Worm (Caenorhabditis elegans) whole organism, L1 larva: ENCODE measurements around the gene ptr-18.

ENCODE experiments used
- C16A3.4 ChIP-seq: fragments of 150-350 bp; optimal IDR thresholded peaks from 2 replicates; lab custom pipeline; 2014; ENCODE audit warnings: missing biosample characterization, missing genetic modification characterization
- F16B12.6 ChIP-seq: fragments of 150-350 bp; optimal IDR thresholded peaks from 2 replicates; lab custom pipeline; 2014; ENCODE audit warnings: missing biosample characterization, missing genetic modification characterization
- Y116A8C.19 ChIP-seq: sonication (generic microtip); optimal IDR thresholded peaks from 2 replicates; lab custom pipeline; 2016; ENCODE audit warnings: missing compliant biosample characterization, missing genetic modification characterization, borderline replicate concordance
- alr-1 ChIP-seq: fragments of 200-800 bp; sonication (Bioruptor generic); optimal IDR thresholded peaks from 2 replicates; lab custom pipeline; 2018; ENCODE audit warnings: borderline replicate concordance, mild to moderate bottlenecking, missing genetic modification characterization, missing compliant biosample characterization
- blmp-1 ChIP-seq: fragments of 150-350 bp; optimal IDR thresholded peaks from 2 replicates; lab custom pipeline; 2014; ENCODE audit warnings: missing biosample characterization, missing genetic modification characterization
- ceh-63 ChIP-seq: fragments of 200-800 bp; sonication (Bioruptor generic); optimal IDR thresholded peaks from 2 replicates; lab custom pipeline; 2018; ENCODE audit warnings: mild to moderate bottlenecking, missing genetic modification characterization, missing compliant biosample characterization
- ceh-82 ChIP-seq, 3 experiments: fragments of 150-350 bp in 1 of 3; sonication (generic microtip) in 2 of 3; optimal IDR thresholded peaks; 2 replicates each; lab custom pipeline; 2014 to 2017; ENCODE audit warnings: missing biosample characterization in 3 of 3, missing genetic modification characterization in 3 of 3
- ceh-90 ChIP-seq: sonication (generic microtip); optimal IDR thresholded peaks from 2 replicates; lab custom pipeline; 2016; ENCODE audit warnings: missing genetic modification characterization, missing compliant biosample characterization
- ces-1 ChIP-seq: fragments of 150-350 bp; optimal IDR thresholded peaks from 2 replicates; lab custom pipeline; 2014; ENCODE audit warnings: missing biosample characterization, missing genetic modification reagents, missing genetic modification characterization
- dpl-1 ChIP-seq, 3 experiments: fragments of 150-350 bp in 2 of 3; sonication (generic microtip) in 1 of 3; optimal IDR thresholded peaks; 2 replicates each; lab custom pipeline; 2014 to 2017; ENCODE audit warnings: missing biosample characterization in 3 of 3, missing genetic modification characterization in 3 of 3, missing genetic modification reagents in 3 of 3
- efl-1 ChIP-seq, 4 experiments: fragments of 150-350 bp; optimal IDR thresholded peaks in 3 of 4; peaks in 1 of 4; 1 replicate in 1 of 4; 2 replicates in 3 of 4; lab custom pipeline; 2014; ENCODE audit warnings: missing biosample characterization in 2 of 4, missing genetic modification characterization in 2 of 4, missing genetic modification reagents in 2 of 4
- efl-3 ChIP-seq: fragments of 200-800 bp; sonication (Bioruptor generic); optimal IDR thresholded peaks from 2 replicates; lab custom pipeline; 2018; ENCODE audit warnings: mild to moderate bottlenecking, missing genetic modification characterization, missing compliant biosample characterization
- elt-2 ChIP-seq: sonication (generic microtip); optimal IDR thresholded peaks from 2 replicates; lab custom pipeline; 2016; ENCODE audit warnings: missing genetic modification characterization, mild to moderate bottlenecking, inconsistent platforms, missing compliant biosample characterization, missing genetic modification reagents
- elt-3 ChIP-seq, 6 experiments: fragments of 150-350 bp in 1 of 6; sonication (generic microtip); optimal IDR thresholded peaks; 2 replicates each; lab custom pipeline; 2017 to 2018; ENCODE audit warnings: missing biosample characterization in 6 of 6, missing genetic modification characterization in 6 of 6, inconsistent platforms in 1 of 6
- ets-5 ChIP-seq: fragments of 200-800 bp; sonication (Bioruptor generic); IDR thresholded peaks from 2 replicates; pipeline ENCODE4 v1.3.6; 2022; ENCODE audit warnings: missing genetic modification characterization, missing compliant biosample characterization
- fkh-10 ChIP-seq: sonication (generic microtip); optimal IDR thresholded peaks from 2 replicates; lab custom pipeline; 2017; ENCODE audit warnings: missing biosample characterization, missing genetic modification reagents, missing genetic modification characterization
- hlh-17 ChIP-seq: fragments of 200-800 bp; sonication (Bioruptor generic); optimal IDR thresholded peaks from 2 replicates; lab custom pipeline; 2018; ENCODE audit warnings: missing genetic modification characterization, mild to moderate bottlenecking, missing compliant biosample characterization, moderate library complexity, borderline replicate concordance
- hlh-4 ChIP-seq: sonication (generic microtip); optimal IDR thresholded peaks from 2 replicates; lab custom pipeline; 2016; ENCODE audit warnings: mild to moderate bottlenecking, missing genetic modification characterization, missing compliant biosample characterization
- hpl-2 ChIP-seq: fragments of 150-350 bp; optimal IDR thresholded peaks from 2 replicates; lab custom pipeline; 2014; ENCODE audit warnings: missing biosample characterization, missing genetic modification reagents, missing genetic modification characterization
- jun-1 ChIP-seq: fragments of 150-350 bp; optimal IDR thresholded peaks from 2 replicates; lab custom pipeline; 2014; ENCODE audit warnings: missing biosample characterization, missing genetic modification reagents, missing genetic modification characterization
- lin-13 ChIP-seq: fragments of 150-350 bp; optimal IDR thresholded peaks from 2 replicates; lab custom pipeline; 2014; ENCODE audit warnings: missing biosample characterization, missing genetic modification reagents, missing genetic modification characterization
- lin-14 ChIP-seq: fragments of 200-800 bp; sonication (Bioruptor generic); optimal IDR thresholded peaks from 2 replicates; lab custom pipeline; 2018; ENCODE audit warnings: mild to moderate bottlenecking, missing genetic modification characterization, moderate library complexity, missing compliant biosample characterization
- lin-15B ChIP-seq: fragments of 150-350 bp; sonication (generic microtip); optimal IDR thresholded peaks from 3 replicates; lab custom pipeline; 2014; ENCODE audit warnings: missing biosample characterization, missing genetic modification characterization
- lin-35 ChIP-seq, 2 experiments: fragments of 150-350 bp; optimal IDR thresholded peaks; 2 replicates each; lab custom pipeline; 2014; ENCODE audit warnings: missing biosample characterization in 2 of 2, missing genetic modification characterization in 2 of 2, missing genetic modification reagents in 2 of 2
- lin-39 ChIP-seq: fragments of 150-350 bp; optimal IDR thresholded peaks from 2 replicates; lab custom pipeline; 2014; ENCODE audit warnings: missing biosample characterization, missing genetic modification reagents, missing genetic modification characterization
- lir-3 ChIP-seq: sonication (generic microtip); optimal IDR thresholded peaks from 2 replicates; lab custom pipeline; 2016; ENCODE audit warnings: mild to moderate bottlenecking, missing genetic modification characterization, moderate library complexity, missing compliant biosample characterization; ENCODE audit not compliant: poor library complexity
- lsy-2 ChIP-seq, 2 experiments: fragments of 150-350 bp; optimal IDR thresholded peaks; 2 replicates each; lab custom pipeline; 2014; ENCODE audit warnings: missing biosample characterization in 2 of 2, missing genetic modification characterization in 2 of 2
- mef-2 ChIP-seq: fragments of 150-350 bp; optimal IDR thresholded peaks from 2 replicates; lab custom pipeline; 2014; ENCODE audit warnings: missing biosample characterization, missing genetic modification characterization
- nhr-11 ChIP-seq: fragments of 150-350 bp; optimal IDR thresholded peaks from 2 replicates; lab custom pipeline; 2014; ENCODE audit warnings: missing biosample characterization, missing genetic modification characterization
- nhr-19 ChIP-seq: fragments of 200-800 bp; sonication (Bioruptor generic); conservative IDR thresholded peaks from 2 replicates; pipeline ENCODE4 v1.3.6; 2022; ENCODE audit warnings: missing genetic modification characterization, missing compliant biosample characterization
- nhr-20 ChIP-seq: sonication (generic microtip); optimal IDR thresholded peaks from 2 replicates; lab custom pipeline; 2016; ENCODE audit warnings: mild to moderate bottlenecking, missing genetic modification characterization, missing compliant biosample characterization
- nhr-28 ChIP-seq: fragments of 150-350 bp; optimal IDR thresholded peaks from 2 replicates; lab custom pipeline; 2014; ENCODE audit warnings: missing biosample characterization, missing genetic modification characterization
- nhr-71 ChIP-seq: sonication (generic microtip); optimal IDR thresholded peaks from 2 replicates; lab custom pipeline; 2016; ENCODE audit warnings: mild to moderate bottlenecking, missing genetic modification characterization, moderate library complexity, missing compliant biosample characterization
- nhr-84 ChIP-seq: sonication (generic microtip); optimal IDR thresholded peaks from 2 replicates; lab custom pipeline; 2017; ENCODE audit warnings: missing biosample characterization, missing genetic modification characterization
- nhr-85 ChIP-seq: sonication (generic microtip); peaks from one replicate; lab custom pipeline; 2016; ENCODE audit warnings: missing genetic modification characterization, inconsistent platforms, missing compliant biosample characterization
- skn-1 ChIP-seq: fragments of 150-350 bp; optimal IDR thresholded peaks from 2 replicates; lab custom pipeline; 2014; ENCODE audit warnings: missing biosample characterization, missing genetic modification characterization
- snpc-4 ChIP-seq: fragments of 150-350 bp; optimal IDR thresholded peaks from 2 replicates; lab custom pipeline; 2014; ENCODE audit warnings: missing biosample characterization, missing genetic modification characterization
- snu-23 ChIP-seq: sonication (generic microtip); optimal IDR thresholded peaks from 2 replicates; lab custom pipeline; 2016; ENCODE audit warnings: missing genetic modification characterization, missing compliant biosample characterization
- sox-4 ChIP-seq: sonication (generic microtip); optimal IDR thresholded peaks from 2 replicates; lab custom pipeline; 2016; ENCODE audit warnings: missing genetic modification characterization, missing compliant biosample characterization
- tbx-2 ChIP-seq: sonication (generic microtip); optimal IDR thresholded peaks from 2 replicates; lab custom pipeline; 2016; ENCODE audit warnings: missing genetic modification characterization, missing compliant biosample characterization
- tlp-1 ChIP-seq: fragments of 150-350 bp; optimal IDR thresholded peaks from 2 replicates; lab custom pipeline; 2014; ENCODE audit warnings: missing biosample characterization, missing genetic modification characterization
- unc-98 ChIP-seq: fragments of 200-800 bp; sonication (Bioruptor generic); IDR thresholded peaks from 2 replicates; pipeline ENCODE4 v1.3.6; 2022; ENCODE audit warnings: missing genetic modification characterization, missing compliant biosample characterization
- zip-4 ChIP-seq: fragments of 200-800 bp; sonication (Bioruptor generic); optimal IDR thresholded peaks from 2 replicates; lab custom pipeline; 2018; ENCODE audit warnings: mild to moderate bottlenecking, missing genetic modification characterization, moderate library complexity, missing compliant biosample characterization
- ztf-11 ChIP-seq, 2 experiments: sonication (generic microtip); optimal IDR thresholded peaks; 2 replicates each; lab custom pipeline; 2016 to 2017; ENCODE audit warnings: missing genetic modification characterization in 2 of 2, missing biosample characterization in 1 of 2, missing compliant biosample characterization in 1 of 2

ptr-18 gene

ce11 chrII:13004160-13004871, 39.0 kb downstream of the ptr-18 start:
- TF ChIP-seq C16A3.4 (tag; lab: Kevin White, UChicago) (peak; percentile 47), dpl-1 (GFP tag; optimal IDR thresholded peaks at IDR 0.05; lab: Kevin White, UChicago) (peak in 1 of 3 experiments; percentile 2), tbx-2 (tag; lab: Kevin White, UChicago) (no peak), mef-2 (tag; lab: Kevin White, UChicago) (no peak), lin-35 (GFP tag; optimal IDR thresholded peaks at IDR 0.05; lab: Kevin White, UChicago) (peak in 1 of 2 experiments; percentile 1), skn-1 (no peak), nhr-20 (tag; lab: Kevin White, UChicago) (peak; percentile 28), snu-23 (peak; percentile 17), zip-4 (GFP tag; lab: Kevin White, UChicago) (no peak), lin-13 (GFP tag; lab: Kevin White, UChicago) (peak; percentile 1), elt-2 (tag; lab: Kevin White, UChicago) (peak; percentile 42), nhr-85 (tag; lab: Kevin White, UChicago) (peak; percentile 89), elt-3 (tag; optimal IDR thresholded peaks at IDR 0.05; lab: Kevin White, UChicago) (peak in 5 of 6 experiments; percentile 23 to 79 (median 42)), lin-15B (tag; lab: Kevin White, UChicago) (no peak), blmp-1 (peak; percentile 88), efl-3 (GFP tag; lab: Kevin White, UChicago) (no peak), lin-14 (GFP tag; lab: Kevin White, UChicago) (peak; percentile 63), lsy-2 (tag; optimal IDR thresholded peaks at IDR 0.05; lab: Kevin White, UChicago) (peak in 1 of 2 experiments; percentile 53), nhr-71 (tag; lab: Kevin White, UChicago) (peak; percentile 37)

ce11 chrII:13004872-13005252, 39.5 kb downstream of the ptr-18 start:
- no peak for TF ChIP-seq efl-1 (optimal IDR thresholded peaks at IDR 0.05; lab: Kevin White, UChicago)
- peak in 1 of 2 experiments; percentile 74 for TF ChIP-seq efl-1 (GFP tag; optimal IDR thresholded peaks at IDR 0.05 in 1 of 2; lab: Kevin White, UChicago)
- TF ChIP-seq lin-14 (GFP tag; lab: Kevin White, UChicago): no peak
- TF ChIP-seq lin-15B (tag; lab: Kevin White, UChicago): no peak

DNA sequence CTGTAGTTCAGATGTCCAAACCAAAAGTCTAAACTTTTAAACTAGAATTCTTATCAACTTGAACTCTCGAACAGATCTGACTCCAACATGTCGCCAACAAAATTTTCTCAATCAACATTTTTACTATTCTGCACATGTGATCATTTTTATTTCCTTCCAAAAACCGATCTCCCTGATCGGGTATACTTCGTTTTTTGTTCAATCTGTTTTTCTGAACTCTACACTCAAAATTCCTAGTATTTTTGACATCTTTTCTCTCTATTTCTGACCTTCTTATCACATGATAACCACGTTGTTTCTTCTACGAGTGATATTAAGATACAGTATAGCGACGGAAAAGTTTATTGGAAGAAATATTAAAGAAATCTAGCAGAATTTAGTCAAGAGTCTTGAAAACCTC, 40.9 kb downstream of the ptr-18 start:
- TF ChIP-seq lir-3 (tag; lab: Kevin White, UChicago): peak; percentile 4
- TF ChIP-seq ceh-63 (GFP tag; lab: Kevin White, UChicago): no peak
- TF ChIP-seq snpc-4: no peak
- TF ChIP-seq C16A3.4 (tag; lab: Kevin White, UChicago): peak; percentile 20
- no peak for TF ChIP-seq lin-39 (tag; lab: Kevin White, UChicago)
- no peak for TF ChIP-seq jun-1 (tag; lab: Kevin White, UChicago)
- peak; percentile 45 for TF ChIP-seq lin-14 (GFP tag; lab: Kevin White, UChicago)
- TF ChIP-seq lin-35 (GFP tag; optimal IDR thresholded peaks at IDR 0.05; lab: Kevin White, UChicago): peak in 1 of 2 experiments; percentile 52
- no peak for TF ChIP-seq ztf-11 (tag; optimal IDR thresholded peaks at IDR 0.05; lab: Kevin White, UChicago)
- no peak for TF ChIP-seq lin-15B (tag; lab: Kevin White, UChicago)
- TF ChIP-seq hlh-4: no peak
- TF ChIP-seq elt-2 (tag; lab: Kevin White, UChicago): peak; percentile 30
- no peak for TF ChIP-seq ets-5 (GFP tag; lab: Robert Waterston, UW)
- no peak for TF ChIP-seq nhr-28 (tag; lab: Kevin White, UChicago)
- TF ChIP-seq F16B12.6: no peak
- TF ChIP-seq nhr-19 (GFP tag; lab: Robert Waterston, UW): peak; percentile 52
- no peak for TF ChIP-seq sox-4
- no peak for TF ChIP-seq ceh-82 (tag; optimal IDR thresholded peaks at IDR 0.05; lab: Kevin White, UChicago)
- TF ChIP-seq Y116A8C.19: no peak
- no peak for TF ChIP-seq ces-1
- no peak for TF ChIP-seq nhr-84
- peak; percentile 14 for TF ChIP-seq tbx-2 (tag; lab: Kevin White, UChicago)
- peak in 1 of 3 experiments; percentile 22 for TF ChIP-seq dpl-1 (GFP tag; optimal IDR thresholded peaks at IDR 0.05; lab: Kevin White, UChicago)
- peak; percentile 89 for TF ChIP-seq nhr-20 (tag; lab: Kevin White, UChicago)
- peak; percentile 1 for TF ChIP-seq hpl-2 (GFP tag; lab: Kevin White, UChicago)
- TF ChIP-seq alr-1 (tag; lab: Kevin White, UChicago): no peak
- TF ChIP-seq hlh-17 (GFP tag; lab: Kevin White, UChicago): no peak
- TF ChIP-seq elt-3 (tag; optimal IDR thresholded peaks at IDR 0.05; lab: Kevin White, UChicago): peak in 2 of 6 experiments; percentile 84 to 92
- TF ChIP-seq unc-98 (GFP tag; lab: Robert Waterston, UW): no peak
- TF ChIP-seq ceh-90 (tag; lab: Kevin White, UChicago): no peak
- TF ChIP-seq nhr-71 (tag; lab: Kevin White, UChicago): peak; percentile 64
- TF ChIP-seq nhr-11: no peak
- peak; percentile 62 for TF ChIP-seq blmp-1
- no peak for TF ChIP-seq tlp-1 (tag; lab: Kevin White, UChicago)
- TF ChIP-seq fkh-10 (GFP tag; lab: Kevin White, UChicago): no peak
- peak; percentile 29 for TF ChIP-seq nhr-85 (tag; lab: Kevin White, UChicago)
